Fruit fly (Drosophila melanogaster) whole organism, embryonic: ENCODE results near the gene E2f1.
A peak's percentile ranks its signal among the peaks of the same experiment; 100 is the strongest.

ENCODE experiments used
- Asciz ChIP-seq: fragments of 200-800 bp; sonication (Bioruptor generic); optimal IDR thresholded peaks from 2 replicates; lab custom pipeline; 2017; ENCODE audit warnings: missing biosample characterization, mild to moderate bottlenecking, missing genetic modification characterization, missing genetic modification reagents
- CG11398 ChIP-seq: fragments of 200-800 bp; sonication (Bioruptor generic); optimal IDR thresholded peaks from 2 replicates; lab custom pipeline; 2016; ENCODE audit warnings: missing biosample characterization, missing genetic modification characterization
- CG11504 ChIP-seq: fragments of 200-800 bp; sonication (Bioruptor generic); optimal IDR thresholded peaks from 3 replicates; lab custom pipeline; 2019; ENCODE audit warnings: missing biosample characterization, mild to moderate bottlenecking, missing genetic modification characterization, moderate library complexity
- CG12299 ChIP-seq: fragments of 200-800 bp; sonication (Bioruptor generic); optimal IDR thresholded peaks from 2 replicates; lab custom pipeline; 2018; ENCODE audit warnings: missing biosample characterization, mild to moderate bottlenecking, missing genetic modification characterization
- CG13894 ChIP-seq: fragments of 200-800 bp; sonication (Bioruptor generic); optimal IDR thresholded peaks from 3 replicates; lab custom pipeline; 2018; ENCODE audit warnings: missing biosample characterization, mild to moderate bottlenecking, missing genetic modification characterization, moderate library complexity
- CG14014 ChIP-seq: fragments of 200-800 bp; sonication (Bioruptor generic); IDR thresholded peaks from 2 replicates; pipeline ENCODE4 v1.3.6; 2022; ENCODE audit warnings: missing biosample characterization, missing genetic modification characterization
- CG14441 ChIP-seq: fragments of 200-800 bp; sonication (Bioruptor generic); IDR thresholded peaks from 2 replicates; pipeline ENCODE4 v1.3.6; 2022; ENCODE audit warnings: missing biosample characterization, missing genetic modification characterization
- CG1647 ChIP-seq: fragments of 200-800 bp; sonication (Bioruptor generic); optimal IDR thresholded peaks from 3 replicates; lab custom pipeline; 2016; ENCODE audit warnings: missing biosample characterization, missing genetic modification characterization
- CG16813 ChIP-seq: fragments of 200-800 bp; sonication (Bioruptor generic); IDR thresholded peaks from 3 replicates; pipeline ENCODE4 v1.3.6; 2022; ENCODE audit warnings: missing biosample characterization, missing genetic modification characterization; ENCODE audit not compliant: partially characterized antibody
- CG17328 ChIP-seq: fragments of 200-800 bp; sonication (Bioruptor generic); IDR thresholded peaks from 2 replicates; pipeline ENCODE4 v1.3.6; 2022; ENCODE audit warnings: missing biosample characterization, missing genetic modification characterization
- CG2199 ChIP-seq: fragments of 200-800 bp; sonication (Bioruptor generic); IDR thresholded peaks from 3 replicates; pipeline ENCODE4 v1.3.6; 2022; ENCODE audit warnings: missing biosample characterization, missing genetic modification characterization
- CG32532 ChIP-seq: fragments of 200-800 bp; sonication (Bioruptor generic); IDR thresholded peaks from 2 replicates; pipeline ENCODE4 v1.3.6; 2022; ENCODE audit warnings: missing biosample characterization, missing genetic modification characterization
- CG3847 ChIP-seq: fragments of 200-800 bp; sonication (Bioruptor generic); IDR thresholded peaks from 2 replicates; pipeline ENCODE4 v1.3.6; 2022; ENCODE audit warnings: missing biosample characterization, missing genetic modification characterization
- CG3995 ChIP-seq: fragments of 200-800 bp; sonication (Bioruptor generic); optimal IDR thresholded peaks from 3 replicates; lab custom pipeline; 2016; ENCODE audit warnings: missing biosample characterization, missing genetic modification characterization
- CG4707 ChIP-seq: fragments of 200-800 bp; sonication (Bioruptor generic); optimal IDR thresholded peaks from 2 replicates; lab custom pipeline; 2018; ENCODE audit warnings: missing biosample characterization, mild to moderate bottlenecking, missing genetic modification characterization, moderate library complexity
- CG4730 ChIP-seq: fragments of 200-800 bp; sonication (Bioruptor generic); IDR thresholded peaks from 2 replicates; pipeline ENCODE4 v1.3.6; 2022; ENCODE audit warnings: missing biosample characterization, missing genetic modification characterization
- CG7556 ChIP-seq: fragments of 200-800 bp; sonication (Bioruptor generic); optimal IDR thresholded peaks from 2 replicates; lab custom pipeline; 2017; ENCODE audit warnings: missing biosample characterization, mild to moderate bottlenecking, missing genetic modification characterization
- CG9932 ChIP-seq: fragments of 200-800 bp; sonication (Bioruptor generic); IDR thresholded peaks from 2 replicates; pipeline ENCODE4 v1.3.6; 2022; ENCODE audit warnings: missing biosample characterization, missing genetic modification characterization
- CrebB ChIP-seq: fragments of 200-800 bp; sonication (Bioruptor generic); optimal IDR thresholded peaks from 3 replicates; lab custom pipeline; 2018; ENCODE audit warnings: missing biosample characterization, mild to moderate bottlenecking, missing genetic modification characterization
- D19A ChIP-seq: fragments of 200-800 bp; optimal IDR thresholded peaks from 3 replicates; lab custom pipeline; 2019; ENCODE audit warnings: missing biosample characterization, mild to moderate bottlenecking, missing genetic modification characterization, moderate library complexity
- Deaf1 ChIP-seq: fragments of 200-800 bp; optimal IDR thresholded peaks from 3 replicates; lab custom pipeline; 2019; ENCODE audit warnings: missing biosample characterization, mild to moderate bottlenecking, missing genetic modification characterization, moderate library complexity
- E2f1 ChIP-seq: fragments of 200-800 bp; sonication (Bioruptor generic); IDR thresholded peaks from 2 replicates; pipeline ENCODE4 v1.3.6; 2022; ENCODE audit warnings: missing biosample characterization, missing genetic modification characterization
- GATAe ChIP-seq: fragments of 200-800 bp; sonication (Bioruptor generic); conservative IDR thresholded peaks from 2 replicates; pipeline ENCODE4 v1.3.6; 2022; ENCODE audit warnings: missing biosample characterization, missing genetic modification characterization
- Gsc ChIP-seq: fragments of 200-800 bp; sonication (Bioruptor generic); IDR thresholded peaks from 2 replicates; pipeline ENCODE4 v1.3.6; 2022; ENCODE audit warnings: missing biosample characterization, missing genetic modification characterization
- HLH4C ChIP-seq: fragments of 200-800 bp; sonication (Bioruptor generic); IDR thresholded peaks from 3 replicates; pipeline ENCODE4 v1.3.6; 2022; ENCODE audit warnings: missing biosample characterization, missing genetic modification characterization; ENCODE audit not compliant: partially characterized antibody
- HmgD ChIP-seq: fragments of 200-800 bp; sonication (Bioruptor generic); optimal IDR thresholded peaks from 3 replicates; lab custom pipeline; 2016; ENCODE audit warnings: missing biosample characterization, missing genetic modification characterization
- MBD-R2 ChIP-seq: fragments of 200-800 bp; sonication (Bioruptor generic); IDR thresholded peaks from 2 replicates; pipeline ENCODE4 v1.3.6; 2022; ENCODE audit warnings: missing biosample characterization, missing genetic modification characterization
- MESR4 ChIP-seq: fragments of 200-800 bp; sonication (Bioruptor generic); optimal IDR thresholded peaks from 2 replicates; lab custom pipeline; 2018; ENCODE audit warnings: missing biosample characterization, mild to moderate bottlenecking, missing genetic modification characterization, moderate library complexity
- Optix ChIP-seq: fragments of 200-800 bp; sonication (Bioruptor generic); IDR thresholded peaks from 3 replicates; pipeline ENCODE4 v1.3.6; 2022; ENCODE audit warnings: missing biosample characterization, missing genetic modification characterization
- Stat92E ChIP-seq, 3 experiments: fragments of >200 bp in 2 of 3; fragments of 200-800 bp in 1 of 3; sonication (Bioruptor generic) in 1 of 3; optimal IDR thresholded peaks; 2 replicates each; lab custom pipeline; 2017 to 2019; ENCODE audit warnings: missing biosample characterization in 3 of 3, missing genetic modification characterization in 3 of 3, mild to moderate bottlenecking in 1 of 3, moderate library complexity in 1 of 3
- Xbp1 ChIP-seq: fragments of 200-800 bp; sonication (Bioruptor generic); optimal IDR thresholded peaks from 3 replicates; lab custom pipeline; 2016; ENCODE audit warnings: missing biosample characterization, mild to moderate bottlenecking, missing genetic modification characterization
- chif ChIP-seq, 2 experiments: fragments of 200-800 bp; sonication (Bioruptor generic); optimal IDR thresholded peaks; 3 replicates each; lab custom pipeline; 2016; ENCODE audit warnings: missing biosample characterization in 2 of 2, missing genetic modification characterization in 2 of 2
- chm ChIP-seq: fragments of 200-800 bp; sonication (Bioruptor generic); IDR thresholded peaks from 2 replicates; pipeline ENCODE4 v1.3.6; 2022; ENCODE audit warnings: missing biosample characterization, missing genetic modification characterization
- jumu ChIP-seq: fragments of 200-800 bp; sonication (Bioruptor generic); optimal IDR thresholded peaks from 3 replicates; lab custom pipeline; 2016; ENCODE audit warnings: missing biosample characterization, missing genetic modification characterization
- kah ChIP-seq: fragments of 200-800 bp; sonication (Bioruptor generic); optimal IDR thresholded peaks from 2 replicates; lab custom pipeline; 2018; ENCODE audit warnings: missing biosample characterization, mild to moderate bottlenecking, missing genetic modification characterization
- kni ChIP-seq: fragments of 200-800 bp; sonication (Bioruptor generic); optimal IDR thresholded peaks from 3 replicates; lab custom pipeline; 2017; ENCODE audit warnings: mild to moderate bottlenecking, missing biosample characterization, missing genetic modification reagents, missing genetic modification characterization
- mld ChIP-seq: fragments of 200-800 bp; sonication (Bioruptor generic); IDR thresholded peaks from 3 replicates; pipeline ENCODE4 v1.3.6; 2022; ENCODE audit warnings: missing biosample characterization, missing genetic modification characterization; ENCODE audit not compliant: partially characterized antibody
- phol ChIP-seq: fragments of 200-800 bp; sonication (Bioruptor generic); optimal IDR thresholded peaks from 3 replicates; lab custom pipeline; 2018; ENCODE audit warnings: missing biosample characterization, mild to moderate bottlenecking, missing genetic modification characterization, moderate library complexity
- psq ChIP-seq: fragments of 200-800 bp; sonication (Bioruptor generic); optimal IDR thresholded peaks from 2 replicates; lab custom pipeline; 2017; ENCODE audit warnings: missing biosample characterization, missing genetic modification characterization
- pzg ChIP-seq: fragments of 200-800 bp; sonication (Bioruptor generic); optimal IDR thresholded peaks from 3 replicates; lab custom pipeline; 2018; ENCODE audit warnings: missing biosample characterization, mild to moderate bottlenecking, missing genetic modification characterization, moderate library complexity
- rib ChIP-seq: fragments of 200-800 bp; sonication (Bioruptor generic); IDR thresholded peaks from 2 replicates; pipeline ENCODE4 v1.3.6; 2022; ENCODE audit warnings: missing biosample characterization, missing genetic modification characterization
- schlank ChIP-seq: fragments of 200-800 bp; sonication (Bioruptor generic); optimal IDR thresholded peaks from 2 replicates; lab custom pipeline; 2018; ENCODE audit warnings: missing biosample characterization, mild to moderate bottlenecking, missing genetic modification characterization
- sens ChIP-seq: fragments of 200-800 bp; sonication (Bioruptor generic); peaks from one replicate; lab custom pipeline; 2016; ENCODE audit warnings: missing biosample characterization, missing genetic modification characterization
- sisA ChIP-seq: fragments of 200-800 bp; sonication (Bioruptor generic); IDR thresholded peaks from 2 replicates; pipeline ENCODE4 v1.3.6; 2022; ENCODE audit warnings: missing biosample characterization, missing genetic modification characterization
- so ChIP-seq: fragments of 200-800 bp; sonication (Bioruptor generic); IDR thresholded peaks from 3 replicates; pipeline ENCODE4 v1.3.6; 2022; ENCODE audit warnings: missing biosample characterization, missing genetic modification characterization
- sqz ChIP-seq: fragments of 200-800 bp; sonication (Bioruptor generic); optimal IDR thresholded peaks from 3 replicates; lab custom pipeline; 2018; ENCODE audit warnings: missing biosample characterization, mild to moderate bottlenecking, missing genetic modification characterization
- sr ChIP-seq: fragments of 200-800 bp; sonication (Bioruptor generic); IDR thresholded peaks from 3 replicates; pipeline ENCODE4 v1.3.6; 2022; ENCODE audit warnings: missing biosample characterization, missing genetic modification characterization
- tap ChIP-seq: fragments of 200-800 bp; optimal IDR thresholded peaks from 3 replicates; lab custom pipeline; 2019; ENCODE audit warnings: missing biosample characterization, mild to moderate bottlenecking, missing genetic modification characterization, moderate library complexity
- tin ChIP-seq: fragments of 200-800 bp; sonication (Bioruptor generic); optimal IDR thresholded peaks from 3 replicates; lab custom pipeline; 2016; ENCODE audit warnings: missing biosample characterization, missing genetic modification characterization
- tio ChIP-seq: fragments of 200-800 bp; sonication (Bioruptor generic); optimal IDR thresholded peaks from 2 replicates; lab custom pipeline; 2017; ENCODE audit warnings: missing biosample characterization, missing genetic modification characterization, inconsistent platforms
- tx ChIP-seq: fragments of 200-800 bp; sonication (Bioruptor generic); optimal IDR thresholded peaks from 2 replicates; lab custom pipeline; 2016; ENCODE audit warnings: missing biosample characterization, missing genetic modification characterization

The E2f1 gene

dm6 chr3R:21580091-21580490, 80.6 kb downstream of the E2f1 start (continued):
- TF ChIP-seq jumu (GFP tag; lab: Kevin White, UChicago) (peak; percentile 32), Optix (GFP tag; lab: Robert Waterston, UW) (0 out of 3 replicates have a peak, but pooled peaks have one; percentile 13), HLH4C (GFP tag; lab: Robert Waterston, UW) (peak; percentile 55; the same call in 1 of the 3 replicates), CrebB (tag; lab: Kevin White, UChicago) (no peak), MBD-R2 (peak; percentile 77), CG2199 (peak; percentile 99), pzg (GFP tag; lab: Kevin White, UChicago) (peak; percentile 35), kni (GFP tag; lab: Kevin White, UChicago) (no peak), CG32532 (GFP tag; lab: Robert Waterston, UW) (peak; percentile 39; the same call in 1 of the 2 replicates), tap (no peak), sqz (GFP tag; lab: Kevin White, UChicago) (no peak), CG11504 (tag; lab: Kevin White, UChicago) (peak; percentile 100), CG14441 (GFP tag; lab: Robert Waterston, UW) (no peak), psq (GFP tag; lab: Kevin White, UChicago) (no peak), CG9932 (peak; percentile 36; the same call in 1 of the 2 replicates), kah (no peak), CG4707 (GFP tag; lab: Kevin White, UChicago) (peak; percentile 54), CG16813 (GFP tag; lab: Robert Waterston, UW) (peak; percentile 49; the same call in 2 of the 3 replicates), D19A (tag; lab: Kevin White, UChicago) (no peak), GATAe (GFP tag; lab: Robert Waterston, UW) (no peak), schlank (tag; lab: Kevin White, UChicago) (no peak), E2f1 (no peak), chm (GFP tag; lab: Robert Waterston, UW) (peak; percentile 59), Deaf1 (tag; lab: Kevin White, UChicago) (no peak), CG7556 (no peak), sisA (GFP tag; lab: Robert Waterston, UW) (no peak), CG13894 (tag; lab: Kevin White, UChicago) (no peak), so (peak; percentile 57; the same call in 1 of the 3 replicates), CG12299 (tag; lab: Kevin White, UChicago) (no peak), chif (GFP tag; optimal IDR thresholded peaks at IDR 0.05; lab: Kevin White, UChicago) (peak in 1 of 2 experiments; percentile 30), sens (peak; percentile 85), CG3995 (GFP tag; lab: Kevin White, UChicago) (no peak), tio (GFP tag; lab: Kevin White, UChicago) (no peak), MESR4 (GFP tag; lab: Kevin White, UChicago) (peak; percentile 8), rib (GFP tag; lab: Robert Waterston, UW) (no peak), sr (GFP tag; lab: Robert Waterston, UW) (peak; percentile 45; the same call in 1 of the 3 replicates), phol (tag; lab: Kevin White, UChicago) (peak; percentile 22), HmgD (peak; percentile 80), CG17328 (GFP tag; lab: Robert Waterston, UW) (peak; percentile 50; the same call in 1 of the 2 replicates), CG11398 (GFP tag; lab: Kevin White, UChicago) (no peak), tin (GFP tag; lab: Kevin White, UChicago) (peak; percentile 11), Asciz (GFP tag; lab: Kevin White, UChicago) (no peak), CG14014 (GFP tag; lab: Robert Waterston, UW) (peak; percentile 23; the same call in 1 of the 2 replicates), Gsc (GFP tag; lab: Robert Waterston, UW) (no peak), CG4730 (no peak), CG1647 (GFP tag; lab: Kevin White, UChicago) (no peak), tx (GFP tag; lab: Kevin White, UChicago) (peak; percentile 34), Xbp1 (GFP tag; lab: Kevin White, UChicago) (no peak), mld (GFP tag; lab: Robert Waterston, UW) (no peak), CG3847 (GFP tag; lab: Robert Waterston, UW) (peak; percentile 36; the same call in 1 of the 2 replicates), Stat92E (GFP tag; optimal IDR thresholded peaks at IDR 0.05; lab: Kevin White, UChicago) (peak in 1 of 3 experiments; percentile 87)
